Fruit fly (Drosophila melanogaster): ENCODE results near the gene CG7369.

- TF ChIP-seq Pif1A (GFP tag; optimal IDR thresholded peaks at IDR 0.05) (peak; percentile 13), CG14655 (GFP tag; optimal IDR thresholded peaks at IDR 0.05) (no peak), CG8301 (tag; optimal IDR thresholded peaks at IDR 0.05) (peak; percentile 13), fd96Ca (GFP tag; IDR thresholded peaks at IDR 0.05) (no peak), CG9948 (tag; optimal IDR thresholded peaks at IDR 0.05) (peak; percentile 15), gl (tag; optimal IDR thresholded peaks at IDR 0.05) (no peak), EcR (GFP tag; optimal IDR thresholded peaks at IDR 0.05) (no peak), Pif1B (GFP tag; optimal IDR thresholded peaks at IDR 0.05) (no peak), CG32121 (GFP tag; IDR thresholded peaks at IDR 0.05) (no peak), CG15710 (tag; optimal IDR thresholded peaks at IDR 0.05) (peak; percentile 2)
These were observed 1.5 kb downstream of the CG7369 start for dm6 chr3L:22742945-22743582.

Data from whole organism, pupa.